Worm (Caenorhabditis elegans): ENCODE results near the gene col-103.

The col-103 gene

DNA sequence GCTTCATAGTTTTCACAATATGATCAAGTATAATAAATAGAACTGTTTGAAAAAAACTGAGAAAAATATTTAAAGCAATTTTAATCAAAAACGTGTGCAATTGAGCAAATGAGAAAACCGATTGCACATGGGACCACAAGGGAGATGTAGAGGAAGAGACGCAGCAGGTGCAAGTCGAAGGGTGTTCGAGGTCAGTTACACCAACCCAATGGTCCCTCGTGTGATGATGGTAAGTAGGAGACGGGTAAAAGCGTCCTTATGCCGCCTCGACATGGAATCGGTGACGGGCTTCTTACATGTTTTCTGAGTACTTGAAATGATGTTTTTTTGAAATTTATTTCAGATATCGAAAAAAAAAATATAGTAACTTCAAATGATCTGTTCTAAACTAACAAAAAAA, 35.4 kb downstream of the col-103 start, which contains the start of gene Y55F3C.9:
Gene Y55F3C.9, minus strand, starts transcription at position 101 of the 400 bp plus-strand sequence.
- TF ChIP-seq egl-27 (tag; optimal IDR thresholded peaks at IDR 0.05), result no peak
- no peak for TF ChIP-seq efl-1 (optimal IDR thresholded peaks at IDR 0.05)
- peak in 1 of 2 experiments; percentile 24 for TF ChIP-seq efl-1 (GFP tag; optimal IDR thresholded peaks at IDR 0.05 in 1 of 2)
- peak; percentile 61 for TF ChIP-seq dsc-1 (tag; optimal IDR thresholded peaks at IDR 0.05)

DNA sequence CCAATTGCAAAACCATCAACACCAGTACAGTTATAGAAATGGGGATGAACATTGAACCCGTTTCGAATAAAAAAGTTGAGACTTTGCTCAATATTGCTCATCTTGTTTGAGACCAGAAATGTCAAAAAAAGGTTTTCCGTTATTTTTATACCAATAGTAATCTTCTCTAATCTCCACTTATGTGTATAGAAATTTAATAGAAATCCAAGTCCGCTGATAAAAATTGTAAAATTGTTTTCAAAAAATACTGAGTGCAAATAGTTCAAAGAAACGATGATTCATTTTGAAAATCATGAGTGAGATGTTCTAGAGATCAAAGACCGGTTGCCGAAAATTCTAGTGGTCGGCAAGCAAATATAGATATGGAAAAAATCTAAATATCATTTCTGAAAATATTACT, 44.1 kb downstream of the col-103 start, which contains the start of gene Y55F3C.10:
Gene Y55F3C.10, minus strand, starts transcription at position 101 of the 400 bp plus-strand sequence.
- TF ChIP-seq efl-1 (optimal IDR thresholded peaks at IDR 0.05) (no peak), efl-1 (GFP tag; optimal IDR thresholded peaks at IDR 0.05 in 1 of 2) (peak in 1 of 2 experiments; percentile 89), fkh-4 (tag; optimal IDR thresholded peaks at IDR 0.05; ENCODE audit: borderline replicate concordance) (no peak), ztf-11 (tag; optimal IDR thresholded peaks at IDR 0.05) (no peak), grh-1 (GFP tag; IDR thresholded peaks at IDR 0.05) (no peak)

DNA sequence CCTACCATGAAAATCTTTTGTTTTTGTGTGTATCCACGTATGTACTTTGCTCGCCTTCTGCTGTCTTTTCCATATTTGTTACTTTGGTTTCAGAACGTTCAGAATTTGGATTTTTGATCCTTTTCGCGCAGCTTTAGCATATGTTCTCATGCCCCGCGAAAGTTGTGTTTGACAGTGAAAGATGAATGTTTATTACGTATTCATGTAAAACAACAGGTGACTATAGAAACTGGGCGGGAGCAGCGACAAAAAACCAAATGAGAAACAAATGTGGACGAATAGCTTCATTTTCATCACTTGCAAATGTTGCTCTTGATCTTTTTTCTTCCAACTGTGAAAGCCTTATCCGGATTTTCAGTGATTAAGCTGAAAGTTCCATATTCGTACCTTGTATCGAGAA, 47.2 kb downstream of the col-103 start, which contains the start of gene clec-164:
Gene clec-164, plus strand, starts transcription at position 301 of the 400 bp plus-strand sequence.
- TF ChIP-seq snpc-4 (tag; optimal IDR thresholded peaks at IDR 0.05), result no peak
- no peak for TF ChIP-seq lin-14 (GFP tag; optimal IDR thresholded peaks at IDR 0.05)
- no peak for TF ChIP-seq fkh-10 (GFP tag; optimal IDR thresholded peaks at IDR 0.05)
- TF ChIP-seq nhr-20 (tag; optimal IDR thresholded peaks at IDR 0.05), result no peak
- no peak for TF ChIP-seq ceh-88 (GFP tag; IDR thresholded peaks at IDR 0.05)
- no peak for TF ChIP-seq nhr-85 (tag)
- TF ChIP-seq tlp-1 (tag; optimal IDR thresholded peaks at IDR 0.05), result no peak
- TF ChIP-seq ets-5 (GFP tag; IDR thresholded peaks at IDR 0.05), result no peak
- TF ChIP-seq blmp-1 (tag; optimal IDR thresholded peaks at IDR 0.05), result no peak
- no peak for TF ChIP-seq nhr-19 (GFP tag; conservative IDR thresholded peaks at IDR 0.05)
- TF ChIP-seq sup-37 (GFP tag; optimal IDR thresholded peaks at IDR 0.05), result no peak
- TF ChIP-seq C04F5.9 (tag; optimal IDR thresholded peaks at IDR 0.05), result no peak
- TF ChIP-seq fos-1 (tag; optimal IDR thresholded peaks at IDR 0.05), result no peak
- TF ChIP-seq fkh-4 (tag; optimal IDR thresholded peaks at IDR 0.05; ENCODE audit: borderline replicate concordance), result no peak
- no peak for TF ChIP-seq elt-2 (tag; optimal IDR thresholded peaks at IDR 0.05)
- TF ChIP-seq fkh-8 (tag; optimal IDR thresholded peaks at IDR 0.05), result no peak
- TF ChIP-seq jun-1 (tag; optimal IDR thresholded peaks at IDR 0.05), result no peak
- no peak for TF ChIP-seq sox-4 (tag; optimal IDR thresholded peaks at IDR 0.05)
- TF ChIP-seq efl-3 (GFP tag; optimal IDR thresholded peaks at IDR 0.05), result no peak
- no peak for TF ChIP-seq vab-15 (tag; optimal IDR thresholded peaks at IDR 0.05)

DNA sequence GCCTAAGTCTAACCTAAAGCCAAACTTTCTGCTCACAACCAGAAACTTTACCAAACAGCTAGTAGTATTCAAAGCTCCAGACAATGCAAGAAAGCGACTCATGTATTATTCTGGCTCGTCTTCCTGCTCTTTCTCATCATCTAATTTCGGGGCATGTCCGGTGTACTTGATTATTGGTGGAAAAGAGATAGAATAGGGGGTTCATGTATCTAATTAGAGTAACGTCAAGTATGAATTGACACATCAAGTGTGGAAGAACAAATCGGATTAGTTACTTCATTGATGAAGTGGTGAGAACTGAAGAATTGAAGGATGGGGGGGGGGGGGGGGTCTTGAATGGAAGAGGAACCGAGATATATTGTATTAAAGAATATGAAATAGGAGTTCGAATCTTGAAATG, 48.0 kb downstream of the col-103 start:
- no peak for TF ChIP-seq ceh-63 (GFP tag; optimal IDR thresholded peaks at IDR 0.05)
- no peak for TF ChIP-seq xbp-1 (tag; optimal IDR thresholded peaks at IDR 0.05)
- TF ChIP-seq tbx-2 (tag; optimal IDR thresholded peaks at IDR 0.05), result no peak
- no peak for TF ChIP-seq isw-1 (GFP tag; IDR thresholded peaks at IDR 0.05)
- TF ChIP-seq lin-39 (tag; optimal IDR thresholded peaks at IDR 0.05), result no peak
- no peak for TF ChIP-seq ceh-8 (GFP tag; optimal IDR thresholded peaks at IDR 0.05)
- no peak for TF ChIP-seq zip-4 (GFP tag; optimal IDR thresholded peaks at IDR 0.05)
- no peak for TF ChIP-seq jun-1 (tag; optimal IDR thresholded peaks at IDR 0.05)
- no peak for TF ChIP-seq swsn-7 (tag; optimal IDR thresholded peaks at IDR 0.05)

Data from whole organism, L1 larva.